Worm (Caenorhabditis elegans) whole organism, young adult: ENCODE measurements around the gene laf-1.

Experiments
- B0019.2 ChIP-seq: fragments of 200-800 bp; sonication (Bioruptor generic); conservative IDR thresholded peaks from 2 replicates; pipeline ENCODE4 v1.3.6; 2022; ENCODE audit warnings: missing genetic modification reagents, missing genetic modification characterization, missing compliant biosample characterization
- B0035.1 ChIP-seq: sonication (generic microtip); optimal IDR thresholded peaks from 2 replicates; lab custom pipeline; 2016; ENCODE audit warnings: missing genetic modification characterization, mild to moderate bottlenecking, missing compliant biosample characterization, missing genotype, missing genetic modification reagents
- B0261.1 ChIP-seq: sonication (generic microtip); optimal IDR thresholded peaks from 2 replicates; lab custom pipeline; 2016; ENCODE audit warnings: mild to moderate bottlenecking, missing genetic modification characterization, moderate library complexity, missing compliant biosample characterization
- F10E7.11 ChIP-seq: sonication (generic microtip); optimal IDR thresholded peaks from 2 replicates; lab custom pipeline; 2017; ENCODE audit warnings: mild to moderate bottlenecking, missing genetic modification characterization, moderate library complexity, missing compliant biosample characterization
- F23B12.7 ChIP-seq: sonication (generic microtip); optimal IDR thresholded peaks from 2 replicates; lab custom pipeline; 2017; ENCODE audit warnings: missing genetic modification characterization, mild to moderate bottlenecking, missing compliant biosample characterization, antibody characterized with exemption, moderate library complexity; ENCODE audit not compliant: insufficient read depth
- F37B4.10 ChIP-seq: fragments of 200-800 bp; sonication (Bioruptor generic); IDR thresholded peaks from 2 replicates; pipeline ENCODE4 v1.3.6; 2022; ENCODE audit warnings: missing genetic modification characterization, missing compliant biosample characterization
- F55B11.4 ChIP-seq: sonication (generic microtip); optimal IDR thresholded peaks from 2 replicates; lab custom pipeline; 2016; ENCODE audit warnings: missing compliant biosample characterization, missing genetic modification characterization, borderline replicate concordance; ENCODE audit not compliant: insufficient read depth
- Y53G8AR.9 ChIP-seq: fragments of 200-800 bp; sonication (Bioruptor generic); conservative IDR thresholded peaks from 2 replicates; pipeline ENCODE4 v1.3.6; 2022; ENCODE audit warnings: missing genetic modification reagents, missing genetic modification characterization, missing compliant biosample characterization
- Y79H2A.3 ChIP-seq: fragments of 200-800 bp; sonication (Bioruptor generic); conservative IDR thresholded peaks from 2 replicates; pipeline ENCODE4 v1.3.6; 2022; ENCODE audit warnings: missing genetic modification reagents, missing genetic modification characterization, missing compliant biosample characterization
- Y95B8A.8 ChIP-seq: fragments of 200-800 bp; sonication (Bioruptor generic); IDR thresholded peaks from 2 replicates; pipeline ENCODE4 v1.3.6; 2022; ENCODE audit warnings: missing genetic modification reagents, missing genetic modification characterization, missing compliant biosample characterization
- aptf-3 ChIP-seq: fragments of 200-800 bp; sonication (Bioruptor generic); IDR thresholded peaks from 2 replicates; pipeline ENCODE4 v1.3.6; 2022; ENCODE audit warnings: missing genetic modification characterization, missing compliant biosample characterization
- bed-2 ChIP-seq: fragments of 200-800 bp; sonication (Bioruptor generic); IDR thresholded peaks from 2 replicates; pipeline ENCODE4 v1.3.6; 2022; ENCODE audit warnings: missing genetic modification reagents, missing genetic modification characterization, missing compliant biosample characterization
- cebp-2 ChIP-seq: fragments of 200-800 bp; sonication (Bioruptor generic); IDR thresholded peaks from 2 replicates; pipeline ENCODE4 v1.3.6; 2022; ENCODE audit warnings: missing genetic modification characterization, missing compliant biosample characterization
- ceh-100 ChIP-seq: fragments of 200-800 bp; sonication (Bioruptor generic); IDR thresholded peaks from 2 replicates; pipeline ENCODE4 v1.3.6; 2022; ENCODE audit warnings: missing genetic modification reagents, missing genetic modification characterization, missing compliant biosample characterization
- ceh-58 ChIP-seq: fragments of 200-800 bp; sonication (Bioruptor generic); IDR thresholded peaks from 2 replicates; pipeline ENCODE4 v1.3.6; 2022; ENCODE audit warnings: missing genetic modification characterization, missing compliant biosample characterization
- ceh-91 ChIP-seq: fragments of 200-800 bp; sonication (Bioruptor generic); IDR thresholded peaks from 2 replicates; pipeline ENCODE4 v1.3.6; 2022; ENCODE audit warnings: missing genetic modification reagents, missing genetic modification characterization, missing compliant biosample characterization
- die-1 ChIP-seq: sonication (generic microtip); optimal IDR thresholded peaks from 2 replicates; lab custom pipeline; 2016; ENCODE audit warnings: missing genotype, mild to moderate bottlenecking, missing genetic modification characterization, missing compliant biosample characterization
- efl-1 ChIP-seq: fragments of 150-350 bp; optimal IDR thresholded peaks from 2 replicates; lab custom pipeline; 2014; ENCODE audit warnings: missing biosample characterization, missing genetic modification reagents, missing genetic modification characterization
- egl-44 ChIP-seq: fragments of 200-800 bp; sonication (Bioruptor generic); IDR thresholded peaks from 2 replicates; pipeline ENCODE4 v1.3.6; 2022; ENCODE audit warnings: missing genetic modification reagents, missing genetic modification characterization, missing compliant biosample characterization
- egrh-3 ChIP-seq: fragments of 200-800 bp; sonication (Bioruptor generic); IDR thresholded peaks from 2 replicates; pipeline ENCODE4 v1.3.6; 2022; ENCODE audit warnings: missing genetic modification reagents, missing genetic modification characterization, missing compliant biosample characterization
- ekl-4 ChIP-seq: fragments of 200-800 bp; sonication (Bioruptor generic); IDR thresholded peaks from 2 replicates; pipeline ENCODE4 v1.3.6; 2022; ENCODE audit warnings: missing genetic modification reagents, missing genetic modification characterization, missing compliant biosample characterization
- hmg-20 ChIP-seq: fragments of 200-800 bp; sonication (Bioruptor generic); IDR thresholded peaks from 2 replicates; pipeline ENCODE4 v1.3.6; 2022; ENCODE audit warnings: missing genetic modification reagents, missing genetic modification characterization, missing compliant biosample characterization
- hrde-1 ChIP-seq: sonication (generic microtip); optimal IDR thresholded peaks from 2 replicates; lab custom pipeline; 2016; ENCODE audit warnings: missing genetic modification characterization, mild to moderate bottlenecking, missing compliant biosample characterization, moderate library complexity, missing genotype, missing genetic modification reagents, borderline replicate concordance
- lag-1 ChIP-seq: fragments of 200-800 bp; sonication (Bioruptor generic); IDR thresholded peaks from 2 replicates; pipeline ENCODE4 v1.3.6; 2022; ENCODE audit warnings: missing genetic modification reagents, missing genetic modification characterization, missing compliant biosample characterization
- lin-26 ChIP-seq: fragments of 200-800 bp; sonication (Bioruptor generic); IDR thresholded peaks from 2 replicates; pipeline ENCODE4 v1.3.6; 2022; ENCODE audit warnings: missing genetic modification reagents, missing genetic modification characterization, missing compliant biosample characterization
- lin-35 ChIP-seq, 3 experiments: fragments of 150-350 bp in 2 of 3; sonication (generic microtip) in 1 of 3; optimal IDR thresholded peaks; 2 replicates each; lab custom pipeline; 2014 to 2018; ENCODE audit warnings: missing biosample characterization in 3 of 3, missing genetic modification characterization in 3 of 3, missing genetic modification reagents in 3 of 3
- lsy-27 ChIP-seq: sonication (generic microtip); optimal IDR thresholded peaks from 2 replicates; lab custom pipeline; 2017; ENCODE audit warnings: missing genetic modification characterization, mild to moderate bottlenecking, missing compliant biosample characterization, antibody characterized with exemption, missing genotype, borderline replicate concordance; ENCODE audit not compliant: insufficient read depth
- madf-8 ChIP-seq: fragments of 200-800 bp; sonication (Bioruptor generic); conservative IDR thresholded peaks from 2 replicates; pipeline ENCODE4 v1.3.6; 2022; ENCODE audit warnings: missing genetic modification reagents, missing genetic modification characterization, missing compliant biosample characterization
- mel-28 ChIP-seq: sonication (generic microtip); optimal IDR thresholded peaks from 2 replicates; lab custom pipeline; 2016; ENCODE audit warnings: borderline replicate concordance, mild to moderate bottlenecking, missing genetic modification characterization, missing compliant biosample characterization
- mes-4 ChIP-seq: sonication (generic microtip); optimal IDR thresholded peaks from 2 replicates; lab custom pipeline; 2016; ENCODE audit warnings: missing genotype, missing genetic modification characterization, missing compliant biosample characterization
- mxl-1 ChIP-seq: sonication (generic microtip); optimal IDR thresholded peaks from 2 replicates; lab custom pipeline; 2016; ENCODE audit warnings: missing genetic modification characterization, missing compliant biosample characterization
- nhr-27 ChIP-seq: fragments of 200-800 bp; sonication (Bioruptor generic); optimal IDR thresholded peaks from 2 replicates; lab custom pipeline; 2018; ENCODE audit warnings: mild to moderate bottlenecking, missing genetic modification characterization, moderate library complexity, missing compliant biosample characterization
- nhr-80 ChIP-seq: sonication (generic microtip); optimal IDR thresholded peaks from 2 replicates; lab custom pipeline; 2016; ENCODE audit warnings: missing genetic modification characterization, missing compliant biosample characterization
- nhr-90 ChIP-seq: sonication (generic microtip); optimal IDR thresholded peaks from 2 replicates; lab custom pipeline; 2016; ENCODE audit warnings: missing genotype, mild to moderate bottlenecking, missing genetic modification characterization, missing compliant biosample characterization
- pbrm-1 ChIP-seq: fragments of 200-800 bp; sonication (Bioruptor generic); IDR thresholded peaks from 2 replicates; pipeline ENCODE4 v1.3.6; 2022; ENCODE audit warnings: missing genetic modification reagents, missing genetic modification characterization, missing compliant biosample characterization
- pha-4 ChIP-seq: fragments of 150-350 bp; sonication (generic microtip); optimal IDR thresholded peaks from 2 replicates; lab custom pipeline; 2014; ENCODE audit warnings: missing biosample characterization, missing genetic modification reagents, missing genetic modification characterization
- rec-8 ChIP-seq, 2 experiments: sonication (generic microtip); optimal IDR thresholded peaks; 2 replicates each; lab custom pipeline; 2016; ENCODE audit warnings: mild to moderate bottlenecking in 2 of 2, missing genetic modification characterization in 2 of 2, missing genetic modification reagents in 2 of 2, missing genotype in 2 of 2, missing biosample characterization in 1 of 2, missing compliant biosample characterization in 1 of 2, moderate library complexity in 1 of 2
- rpc-1 ChIP-seq, 2 experiments: fragments of 150-350 bp in 1 of 2; sonication (generic microtip) in 1 of 2; optimal IDR thresholded peaks; 2 replicates each; lab custom pipeline; 2014 to 2018; ENCODE audit warnings: missing biosample characterization in 1 of 2, missing genetic modification characterization in 1 of 2, missing genetic modification reagents in 1 of 2, missing genotype in 1 of 2
- sea-2 ChIP-seq: fragments of 200-800 bp; sonication (Bioruptor generic); IDR thresholded peaks from 2 replicates; pipeline ENCODE4 v1.3.6; 2022; ENCODE audit warnings: missing genetic modification characterization, missing compliant biosample characterization
- snpc-1.3 ChIP-seq: sonication (generic microtip); optimal IDR thresholded peaks from 2 replicates; lab custom pipeline; 2017; ENCODE audit warnings: missing genetic modification characterization, mild to moderate bottlenecking, missing compliant biosample characterization, antibody characterized with exemption, moderate library complexity, missing genotype, missing genetic modification reagents; ENCODE audit not compliant: insufficient read depth
- somi-1 ChIP-seq: fragments of 200-800 bp; sonication (Bioruptor generic); optimal IDR thresholded peaks from 2 replicates; lab custom pipeline; 2018; ENCODE audit warnings: mild to moderate bottlenecking, missing genetic modification characterization, missing compliant biosample characterization
- tbp1 ChIP-seq: fragments of 200-800 bp; sonication (Bioruptor generic); optimal IDR thresholded peaks from 2 replicates; lab custom pipeline; 2018; ENCODE audit warnings: mild to moderate bottlenecking, missing genetic modification characterization, missing compliant biosample characterization
- unc-130 ChIP-seq: sonication (generic microtip); optimal IDR thresholded peaks from 2 replicates; lab custom pipeline; 2016; ENCODE audit warnings: missing genetic modification reagents, missing genetic modification characterization, missing compliant biosample characterization
- unc-62 ChIP-seq: fragments of 150-350 bp; optimal IDR thresholded peaks from 2 replicates; lab custom pipeline; 2014; ENCODE audit warnings: missing biosample characterization, missing genetic modification reagents, missing genetic modification characterization
- zfh-2 ChIP-seq: fragments of 200-800 bp; sonication (Bioruptor generic); conservative IDR thresholded peaks from 2 replicates; pipeline ENCODE4 v1.3.6; 2022; ENCODE audit warnings: missing genetic modification reagents, missing genetic modification characterization, missing compliant biosample characterization
- zim-3 ChIP-seq: sonication (generic microtip); optimal IDR thresholded peaks from 2 replicates; lab custom pipeline; 2017; ENCODE audit warnings: mild to moderate bottlenecking, missing genetic modification characterization, moderate library complexity, missing compliant biosample characterization
- ztf-26 ChIP-seq: sonication (generic microtip); optimal IDR thresholded peaks from 2 replicates; lab custom pipeline; 2017; ENCODE audit warnings: missing genetic modification characterization, missing compliant biosample characterization

laf-1 gene

DNA sequence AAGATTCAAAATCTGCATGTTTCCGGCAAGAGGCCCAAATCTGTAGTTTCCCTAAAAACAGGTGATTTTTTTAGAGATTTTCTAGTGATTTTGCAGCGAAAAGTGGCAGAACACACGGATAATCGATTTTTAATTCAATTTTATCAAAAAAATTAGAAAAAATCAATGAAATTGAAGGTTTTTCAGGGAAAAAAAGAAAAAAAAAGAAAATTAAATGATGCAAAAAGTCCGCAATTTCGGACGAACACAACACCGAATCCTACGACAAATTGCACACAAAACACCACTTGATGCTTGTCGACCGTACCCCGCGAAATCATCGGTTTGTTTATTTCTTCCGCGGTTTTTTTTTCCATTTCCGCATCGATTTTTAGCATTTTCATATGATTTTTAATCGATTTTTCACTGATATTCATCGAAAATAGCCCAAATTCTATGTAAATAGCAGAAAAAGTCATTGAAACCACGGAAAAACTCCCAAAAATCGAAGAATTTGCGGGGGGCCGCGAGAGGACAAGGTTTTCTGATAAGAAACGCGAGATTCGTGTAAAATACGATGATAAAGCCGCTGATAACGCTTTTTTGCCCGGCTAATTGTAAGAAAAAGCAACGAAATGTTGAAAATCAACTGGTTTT, 36.2 kb upstream of the laf-1 start, which contains the start of gene tufm-1:
Gene tufm-1, minus strand, starts transcription at position 51 of the 636 bp plus-strand sequence.
- TF ChIP-seq mel-28 = no peak
- peak; percentile 13 for TF ChIP-seq nhr-80
- peak; percentile 16 for TF ChIP-seq tbp1 (GFP tag; lab: Kevin White, UChicago)
- TF ChIP-seq pbrm-1 (GFP tag; lab: Robert Waterston, UW) = no peak
- TF ChIP-seq rpc-1 (optimal IDR thresholded peaks at IDR 0.05; lab: Kevin White, UChicago) = no peak
- TF ChIP-seq rpc-1 (tag; optimal IDR thresholded peaks at IDR 0.05; lab: Kevin White, UChicago) = no peak
- TF ChIP-seq Y95B8A.8 = no peak
- no peak for TF ChIP-seq lin-26 (GFP tag; lab: Robert Waterston, UW)
- no peak for TF ChIP-seq F37B4.10 (GFP tag; lab: Robert Waterston, UW)
- TF ChIP-seq aptf-3 (GFP tag; lab: Robert Waterston, UW) = no peak
- no peak for TF ChIP-seq B0019.2 (GFP tag; lab: Robert Waterston, UW)
- TF ChIP-seq ceh-58 (GFP tag; lab: Robert Waterston, UW) = no peak
- no peak for TF ChIP-seq ztf-26 (tag; lab: Kevin White, UChicago)
- TF ChIP-seq Y53G8AR.9 = no peak
- TF ChIP-seq mes-4 = no peak
- no peak for TF ChIP-seq B0261.1 (tag; lab: Kevin White, UChicago)
- TF ChIP-seq B0035.1 (tag; lab: Kevin White, UChicago) = no peak
- TF ChIP-seq somi-1 = no peak
- TF ChIP-seq lag-1 (GFP tag; lab: Robert Waterston, UW) = no peak
- no peak for TF ChIP-seq rec-8 (tag; optimal IDR thresholded peaks at IDR 0.05; lab: Kevin White, UChicago)
- TF ChIP-seq snpc-1.3 (tag; lab: Kevin White, UChicago) = no peak
- TF ChIP-seq unc-62 (GFP tag; lab: Kevin White, UChicago) = no peak
- no peak for TF ChIP-seq hmg-20
- peak; percentile 17 for TF ChIP-seq pha-4 (tag; lab: Kevin White, UChicago)
- TF ChIP-seq nhr-90 (tag; lab: Kevin White, UChicago) = no peak
- peak; percentile 62 for TF ChIP-seq F23B12.7 (tag; lab: Kevin White, UChicago)
- no peak for TF ChIP-seq egrh-3 (GFP tag; lab: Robert Waterston, UW)
- TF ChIP-seq ceh-91 (GFP tag; lab: Robert Waterston, UW) = peak; percentile 42; the same call in 1 of the 2 replicates
- no peak for TF ChIP-seq cebp-2 (GFP tag; lab: Robert Waterston, UW)
- no peak for TF ChIP-seq sea-2 (GFP tag; lab: Robert Waterston, UW)
- no peak for TF ChIP-seq F55B11.4
- peak in 1 of 3 experiments; percentile 66 for TF ChIP-seq lin-35 (GFP tag; optimal IDR thresholded peaks at IDR 0.05; lab: Kevin White, UChicago)
- TF ChIP-seq zim-3 = no peak
- TF ChIP-seq Y79H2A.3 (GFP tag; lab: Robert Waterston, UW) = no peak
- no peak for TF ChIP-seq unc-130 (GFP tag; lab: Kevin White, UChicago)
- TF ChIP-seq madf-8 (GFP tag; lab: Robert Waterston, UW) = peak; percentile 39
- TF ChIP-seq zfh-2 (GFP tag; lab: Robert Waterston, UW) = no peak
- no peak for TF ChIP-seq ekl-4 (GFP tag; lab: Robert Waterston, UW)
- no peak for TF ChIP-seq mxl-1 (tag; lab: Kevin White, UChicago)
- no peak for TF ChIP-seq lsy-27 (tag; lab: Kevin White, UChicago)
- TF ChIP-seq bed-2 (GFP tag; lab: Robert Waterston, UW) = no peak
- no peak for TF ChIP-seq ceh-100
- TF ChIP-seq hrde-1 (tag; lab: Kevin White, UChicago) = no peak
- TF ChIP-seq efl-1 (GFP tag; lab: Kevin White, UChicago) = peak; percentile 71
- TF ChIP-seq nhr-27 (tag; lab: Kevin White, UChicago) = no peak
- TF ChIP-seq F10E7.11 (tag; lab: Kevin White, UChicago) = no peak
- no peak for TF ChIP-seq die-1 (tag; lab: Kevin White, UChicago)
- TF ChIP-seq egl-44 (GFP tag; lab: Robert Waterston, UW) = no peak
